Worm (Caenorhabditis elegans): ENCODE results near the gene Y10G11A.1.

The Y10G11A.1 gene

DNA sequence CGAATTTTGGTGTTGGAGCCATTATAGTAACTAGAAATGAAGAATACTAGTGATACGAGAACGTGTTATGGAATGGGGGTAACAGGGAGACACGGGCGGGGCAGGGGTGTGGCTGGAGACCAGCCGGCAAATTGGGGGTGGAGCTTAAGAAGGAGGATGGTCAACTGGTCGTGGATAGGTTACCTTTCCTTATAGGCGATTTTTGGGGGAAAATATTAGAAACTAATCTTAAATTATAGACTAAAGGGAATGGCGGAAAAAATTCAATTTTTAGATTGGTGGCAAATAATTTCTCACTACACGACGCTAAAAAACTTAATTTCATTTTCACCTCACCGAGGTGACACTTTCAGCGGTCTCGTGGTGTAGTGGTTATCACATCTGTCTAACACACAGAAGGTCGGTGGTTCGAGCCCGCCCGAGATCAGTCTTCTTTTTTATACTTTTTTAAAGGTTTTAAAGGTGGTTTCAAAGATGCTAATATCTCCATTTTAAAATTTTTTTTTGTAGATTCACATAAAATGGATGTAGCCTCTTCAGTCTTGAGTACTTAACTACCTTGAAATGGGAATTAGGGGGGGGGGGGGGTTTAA, 24.6 kb upstream of the Y10G11A.1 start, which contains the start of gene Y65A5A.1:
Y65A5A.1 (minus strand) TSS at position 51 of the 593 bp plus-strand sequence.
- TF ChIP-seq nhr-28 (tag; optimal IDR thresholded peaks at IDR 0.05) (no peak), hlh-1 (tag; optimal IDR thresholded peaks at IDR 0.05) (no peak), lsy-2 (tag; optimal IDR thresholded peaks at IDR 0.05) (no peak), cnd-1 (tag; optimal IDR thresholded peaks at IDR 0.05) (no peak), nhr-2 (tag; optimal IDR thresholded peaks at IDR 0.05) (no peak), zip-8 (tag; optimal IDR thresholded peaks at IDR 0.05) (no peak), drap-1 (GFP tag; optimal IDR thresholded peaks at IDR 0.05) (no peak), tbx-8 (GFP tag; optimal IDR thresholded peaks at IDR 0.05) (no peak), flh-1 (GFP tag; optimal IDR thresholded peaks at IDR 0.05) (no peak)

DNA sequence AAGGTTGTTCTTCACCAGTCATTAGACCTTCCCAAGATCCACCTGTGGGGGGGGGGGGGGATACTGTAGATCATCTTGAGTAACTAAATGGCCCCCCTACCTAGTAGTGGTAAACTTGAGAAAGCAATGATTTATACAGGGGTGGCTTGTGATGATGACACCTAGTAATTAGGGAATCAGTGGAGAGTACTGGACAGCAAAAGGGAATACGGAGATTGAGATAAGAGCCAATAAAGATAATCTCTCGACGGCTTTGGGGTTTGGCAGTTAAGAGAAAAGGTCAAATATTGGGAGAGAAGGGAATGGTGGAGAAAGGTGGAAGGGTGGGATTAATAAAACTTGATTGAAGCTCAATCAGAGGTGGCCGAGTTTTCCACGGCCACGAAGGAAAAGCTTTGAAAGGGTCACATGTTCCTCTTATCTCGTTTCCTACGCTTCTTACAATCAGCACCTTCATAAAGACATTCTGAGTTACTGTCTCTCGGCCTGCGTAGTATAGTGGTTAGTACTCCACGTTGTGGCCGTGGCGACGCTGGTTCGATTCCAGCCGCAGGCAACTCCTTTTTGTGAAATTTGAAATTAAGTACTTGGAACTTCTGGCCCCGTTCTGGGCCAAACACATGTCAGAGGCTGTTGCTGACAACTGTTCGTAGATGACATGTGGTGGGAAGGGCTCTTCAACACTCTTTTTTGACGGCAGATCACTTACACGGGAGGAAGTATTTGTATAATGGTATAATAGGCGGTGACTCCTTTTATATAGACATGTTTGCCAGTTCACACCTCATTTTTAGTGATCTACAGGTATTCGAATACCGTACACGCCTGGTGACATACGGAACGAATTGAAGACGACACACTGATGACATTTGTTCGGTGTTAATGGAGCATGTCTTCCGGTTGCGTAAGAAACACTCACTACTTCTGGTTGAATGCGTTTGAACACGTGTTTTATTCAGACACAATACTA, 23.7 kb upstream of the Y10G11A.1 start:
- no peak for TF ChIP-seq bed-3 (GFP tag; optimal IDR thresholded peaks at IDR 0.05)
- TF ChIP-seq ceh-39 (tag; optimal IDR thresholded peaks at IDR 0.05): no peak
- TF ChIP-seq sem-2 (GFP tag; optimal IDR thresholded peaks at IDR 0.05): peak; percentile 31
- no peak for TF ChIP-seq sptf-1 (tag; optimal IDR thresholded peaks at IDR 0.05)
- no peak for TF ChIP-seq blmp-1 (tag; optimal IDR thresholded peaks at IDR 0.05)
- TF ChIP-seq drap-1 (GFP tag; optimal IDR thresholded peaks at IDR 0.05): no peak
- TF ChIP-seq pha-4 (tag; optimal IDR thresholded peaks at IDR 0.05): no peak
- TF ChIP-seq unc-120 (tag; optimal IDR thresholded peaks at IDR 0.05; ENCODE audit: poor library complexity, severe bottlenecking): no peak
- no peak for TF ChIP-seq ces-1 (GFP tag; optimal IDR thresholded peaks at IDR 0.05)
- TF ChIP-seq zip-8 (tag; optimal IDR thresholded peaks at IDR 0.05): no peak
- peak; percentile 62 for TF ChIP-seq unc-62 (GFP tag; optimal IDR thresholded peaks at IDR 0.05)
- TF ChIP-seq hlh-1 (tag; optimal IDR thresholded peaks at IDR 0.05): peak; percentile 97
- TF ChIP-seq mab-5 (tag; optimal IDR thresholded peaks at IDR 0.05): no peak
- TF ChIP-seq nhr-2 (tag; optimal IDR thresholded peaks at IDR 0.05): peak; percentile 79
- TF ChIP-seq lsy-2 (tag; optimal IDR thresholded peaks at IDR 0.05): no peak
- TF ChIP-seq elt-1 (tag; optimal IDR thresholded peaks at IDR 0.05; ENCODE audit: borderline replicate concordance, insufficient read depth): peak; percentile 93
- TF ChIP-seq ham-2 (GFP tag; optimal IDR thresholded peaks at IDR 0.05): peak; percentile 87
- TF ChIP-seq cnd-1 (tag; optimal IDR thresholded peaks at IDR 0.05): peak; percentile 29
- peak; percentile 1 for TF ChIP-seq ceh-43 (GFP tag; optimal IDR thresholded peaks at IDR 0.05)
- TF ChIP-seq nhr-76 (tag; optimal IDR thresholded peaks at IDR 0.05): no peak
- no peak for TF ChIP-seq tbx-8 (GFP tag; optimal IDR thresholded peaks at IDR 0.05)
- peak; percentile 46 for TF ChIP-seq M03D4.4 (tag; optimal IDR thresholded peaks at IDR 0.05)
- TF ChIP-seq lin-13 (tag; optimal IDR thresholded peaks at IDR 0.05): no peak
- TF ChIP-seq ztf-11 (tag; optimal IDR thresholded peaks at IDR 0.05): no peak
- no peak for TF ChIP-seq nhr-237 (tag; optimal IDR thresholded peaks at IDR 0.05)

DNA sequence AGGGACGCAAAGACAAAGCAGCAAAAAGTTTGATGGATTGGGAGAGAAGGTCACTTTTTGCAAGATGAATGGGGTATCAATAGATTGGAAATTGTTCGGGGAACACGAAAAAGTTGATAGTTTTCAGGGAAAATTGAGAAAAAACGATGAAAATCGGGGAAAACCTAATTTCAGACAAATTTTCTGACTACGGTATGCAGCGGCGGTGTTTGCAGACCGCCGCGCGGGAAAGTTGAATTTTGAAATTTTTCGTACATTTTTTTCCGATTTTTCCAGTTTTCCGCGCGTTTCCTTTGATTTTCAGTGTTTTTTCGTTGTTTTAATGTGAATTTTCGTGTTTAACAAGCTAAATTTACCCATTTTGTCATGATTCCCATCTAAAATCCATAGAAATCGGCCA, 23.0 kb upstream of the Y10G11A.1 start:
- TF ChIP-seq snpc-4 (tag; optimal IDR thresholded peaks at IDR 0.05): no peak
- no peak for TF ChIP-seq ceh-43 (GFP tag; optimal IDR thresholded peaks at IDR 0.05)
- no peak for TF ChIP-seq flh-1 (GFP tag; optimal IDR thresholded peaks at IDR 0.05)
- TF ChIP-seq tbx-8 (GFP tag; optimal IDR thresholded peaks at IDR 0.05): no peak
- TF ChIP-seq drap-1 (GFP tag; optimal IDR thresholded peaks at IDR 0.05): no peak
- TF ChIP-seq hlh-1 (tag; optimal IDR thresholded peaks at IDR 0.05): no peak
- TF ChIP-seq mep-1 (tag; optimal IDR thresholded peaks at IDR 0.05): no peak
- TF ChIP-seq nhr-76 (tag; optimal IDR thresholded peaks at IDR 0.05): no peak
- TF ChIP-seq ham-2 (GFP tag; optimal IDR thresholded peaks at IDR 0.05): no peak
- no peak for TF ChIP-seq ztf-11 (tag; optimal IDR thresholded peaks at IDR 0.05)

ce11 chrIV:16403283-16403682, 21.2 kb upstream of the Y10G11A.1 start:
- TF ChIP-seq ztf-11 (tag; optimal IDR thresholded peaks at IDR 0.05) (no peak), cnd-1 (tag; optimal IDR thresholded peaks at IDR 0.05) (no peak), zip-8 (tag; optimal IDR thresholded peaks at IDR 0.05) (peak; percentile 87), nhr-2 (tag; optimal IDR thresholded peaks at IDR 0.05) (peak; percentile 36), hlh-1 (tag; optimal IDR thresholded peaks at IDR 0.05) (no peak), sem-2 (GFP tag; optimal IDR thresholded peaks at IDR 0.05) (no peak), drap-1 (GFP tag; optimal IDR thresholded peaks at IDR 0.05) (no peak)
